Worm (Caenorhabditis elegans) whole organism, midembryonic: Measurements from ENCODE around the gene F43D2.3.

Source experiments
- T22C8.4 ChIP-seq: fragments of 200-800 bp; sonication (Bioruptor generic); IDR thresholded peaks from 2 replicates; pipeline ENCODE4 v1.3.6; 2022; ENCODE audit warnings: missing genetic modification characterization, missing compliant biosample characterization
- cog-1 ChIP-seq: sonication (generic microtip); optimal IDR thresholded peaks from 2 replicates; lab custom pipeline; 2016; ENCODE audit warnings: missing genetic modification characterization, missing compliant biosample characterization
- flt-1 ChIP-seq: fragments of 200-800 bp; sonication (Bioruptor generic); IDR thresholded peaks from 2 replicates; pipeline ENCODE4 v1.3.6; 2022; ENCODE audit warnings: missing genetic modification characterization, missing compliant biosample characterization
- klf-2 ChIP-seq: fragments of 200-800 bp; sonication (Bioruptor generic); conservative IDR thresholded peaks from 2 replicates; pipeline ENCODE4 v1.3.6; 2022; ENCODE audit warnings: missing genetic modification reagents, missing genetic modification characterization, missing compliant biosample characterization
- med-1 ChIP-seq: sonication (generic microtip); optimal IDR thresholded peaks from 2 replicates; lab custom pipeline; 2017; ENCODE audit warnings: missing genetic modification characterization, mild to moderate bottlenecking, missing compliant biosample characterization, antibody characterized with exemption, missing genetic modification reagents; ENCODE audit not compliant: insufficient read depth
- ref-1 ChIP-seq: fragments of 200-800 bp; sonication (Bioruptor generic); conservative IDR thresholded peaks from 2 replicates; pipeline ENCODE4 v1.3.6; 2022; ENCODE audit warnings: missing genetic modification reagents, missing genetic modification characterization, missing compliant biosample characterization
- tab-1 ChIP-seq: fragments of 200-800 bp; sonication (Bioruptor generic); IDR thresholded peaks from 2 replicates; pipeline ENCODE4 v1.3.6; 2022; ENCODE audit warnings: missing genetic modification characterization, missing compliant biosample characterization
- ztf-23 ChIP-seq: fragments of 200-800 bp; sonication (Bioruptor generic); IDR thresholded peaks from 2 replicates; pipeline ENCODE4 v1.3.6; 2022; ENCODE audit warnings: missing genetic modification reagents, missing genetic modification characterization, missing compliant biosample characterization
- ztf-29 ChIP-seq: fragments of 200-800 bp; sonication (Bioruptor generic); IDR thresholded peaks from 2 replicates; pipeline ENCODE4 v1.3.6; 2022; ENCODE audit warnings: missing genetic modification reagents, missing genetic modification characterization, missing compliant biosample characterization

Gene F43D2.3

ce11 chrV:14631588-14631987 lies at the start of gene F43D2.3:
F43D2.3 (plus strand) TSS chrV:14631888.
- no peak for TF ChIP-seq T22C8.4 (GFP tag; lab: Robert Waterston, UW)
- TF ChIP-seq ztf-23: no peak
- TF ChIP-seq med-1 (GFP tag; lab: Kevin White, UChicago): no peak
- no peak for TF ChIP-seq klf-2 (GFP tag; lab: Robert Waterston, UW)
- no peak for TF ChIP-seq cog-1 (tag; lab: Kevin White, UChicago)
- no peak for TF ChIP-seq tab-1 (GFP tag; lab: Robert Waterston, UW)

ce11 chrV:14585351-14585750 lies 46.3 kb upstream of the F43D2.3 start, which contains the start of gene Y40H4A.2:
Y40H4A.2 (minus strand) TSS chrV:14585451.
- no peak for TF ChIP-seq klf-2 (GFP tag; lab: Robert Waterston, UW)
- TF ChIP-seq med-1 (GFP tag; lab: Kevin White, UChicago): no peak

- TF ChIP-seq ztf-23: no peak
- no peak for TF ChIP-seq flt-1
- TF ChIP-seq klf-2 (GFP tag; lab: Robert Waterston, UW): no peak
- TF ChIP-seq ztf-29: no peak
- no peak for TF ChIP-seq ref-1 (GFP tag; lab: Robert Waterston, UW)
- no peak for TF ChIP-seq tab-1 (GFP tag; lab: Robert Waterston, UW)
- no peak for TF ChIP-seq med-1 (GFP tag; lab: Kevin White, UChicago)
- TF ChIP-seq cog-1 (tag; lab: Kevin White, UChicago): no peak
- TF ChIP-seq T22C8.4 (GFP tag; lab: Robert Waterston, UW): no peak
These were observed 37.6 kb upstream of the F43D2.3 start for ce11 chrV:14594103-14594502.

- TF ChIP-seq med-1 (GFP tag; lab: Kevin White, UChicago) (no peak), ztf-29 (no peak), T22C8.4 (GFP tag; lab: Robert Waterston, UW) (no peak), flt-1 (no peak), cog-1 (tag; lab: Kevin White, UChicago) (no peak), ztf-23 (no peak), klf-2 (GFP tag; lab: Robert Waterston, UW) (no peak), ref-1 (GFP tag; lab: Robert Waterston, UW) (no peak), tab-1 (GFP tag; lab: Robert Waterston, UW) (no peak)
These were observed 36.7 kb upstream of the F43D2.3 start for ce11 chrV:14594943-14595342.

- no peak for TF ChIP-seq ztf-29
- no peak for TF ChIP-seq T22C8.4 (GFP tag; lab: Robert Waterston, UW)
- TF ChIP-seq med-1 (GFP tag; lab: Kevin White, UChicago): no peak
- TF ChIP-seq ztf-23: no peak
- no peak for TF ChIP-seq ref-1 (GFP tag; lab: Robert Waterston, UW)
- no peak for TF ChIP-seq klf-2 (GFP tag; lab: Robert Waterston, UW)
- no peak for TF ChIP-seq tab-1 (GFP tag; lab: Robert Waterston, UW)
- no peak for TF ChIP-seq flt-1
- TF ChIP-seq cog-1 (tag; lab: Kevin White, UChicago): no peak
These were observed 35.7 kb upstream of the F43D2.3 start for ce11 chrV:14595984-14596383.

- TF ChIP-seq flt-1 (no peak), med-1 (GFP tag; lab: Kevin White, UChicago) (no peak), ref-1 (GFP tag; lab: Robert Waterston, UW) (no peak), cog-1 (tag; lab: Kevin White, UChicago) (no peak), ztf-23 (no peak), ztf-29 (no peak), tab-1 (GFP tag; lab: Robert Waterston, UW) (no peak), klf-2 (GFP tag; lab: Robert Waterston, UW) (no peak), T22C8.4 (GFP tag; lab: Robert Waterston, UW) (no peak)
These were observed 34.5 kb upstream of the F43D2.3 start, which contains the start of gene pes-9 for ce11 chrV:14597005-14597680. pes-9 (minus strand) TSS chrV:14597034.

- TF ChIP-seq tab-1 (GFP tag; lab: Robert Waterston, UW): no peak
- TF ChIP-seq med-1 (GFP tag; lab: Kevin White, UChicago): no peak
- TF ChIP-seq flt-1: no peak
These were observed 34.0 kb upstream of the F43D2.3 start, which contains the start of gene R11H6.2 for ce11 chrV:14597681-14598184. R11H6.2 (plus strand) TSS chrV:14598006.

- no peak for TF ChIP-seq med-1 (GFP tag; lab: Kevin White, UChicago)
- TF ChIP-seq ztf-23: no peak
- no peak for TF ChIP-seq flt-1
- no peak for TF ChIP-seq tab-1 (GFP tag; lab: Robert Waterston, UW)
- TF ChIP-seq ref-1 (GFP tag; lab: Robert Waterston, UW): no peak
- TF ChIP-seq ztf-29: no peak
- no peak for TF ChIP-seq T22C8.4 (GFP tag; lab: Robert Waterston, UW)
- TF ChIP-seq cog-1 (tag; lab: Kevin White, UChicago): no peak
- no peak for TF ChIP-seq klf-2 (GFP tag; lab: Robert Waterston, UW)
These were observed 31.7 kb upstream of the F43D2.3 start, which contains the start of gene glb-22 for ce11 chrV:14599972-14600371. glb-22 (plus strand) TSS chrV:14600272.

- TF ChIP-seq med-1 (GFP tag; lab: Kevin White, UChicago) (no peak), T22C8.4 (GFP tag; lab: Robert Waterston, UW) (no peak), flt-1 (no peak), cog-1 (tag; lab: Kevin White, UChicago) (no peak), ztf-23 (no peak), ref-1 (GFP tag; lab: Robert Waterston, UW) (no peak), klf-2 (GFP tag; lab: Robert Waterston, UW) (no peak), tab-1 (GFP tag; lab: Robert Waterston, UW) (no peak), ztf-29 (no peak)
These were observed 27.9 kb upstream of the F43D2.3 start for ce11 chrV:14603755-14604154.
